Worm (Caenorhabditis elegans) whole organism, mixed stage, embryonic: Measurements from ENCODE around the gene clc-1.

ENCODE experiments used
- ham-2 ChIP-seq: fragments of 200-800 bp; sonication (Bioruptor generic); optimal IDR thresholded peaks from 2 replicates; lab custom pipeline; 2018; ENCODE audit warnings: mild to moderate bottlenecking, missing genetic modification characterization, missing compliant biosample characterization
- mab-5 ChIP-seq: fragments of 150-350 bp; optimal IDR thresholded peaks from 2 replicates; lab custom pipeline; 2014; ENCODE audit warnings: missing biosample characterization, missing genetic modification characterization
- mep-1 ChIP-seq: fragments of 150-350 bp; optimal IDR thresholded peaks from 2 replicates; lab custom pipeline; 2017; ENCODE audit warnings: missing biosample characterization, missing genetic modification reagents, missing genetic modification characterization, inconsistent platforms
- sptf-1 ChIP-seq: sonication (generic microtip); optimal IDR thresholded peaks from 2 replicates; lab custom pipeline; 2017; ENCODE audit warnings: mild to moderate bottlenecking, missing genetic modification characterization, moderate library complexity, missing compliant biosample characterization
- unc-120 ChIP-seq: sonication (generic microtip); optimal IDR thresholded peaks from 2 replicates; lab custom pipeline; 2017; ENCODE audit warnings: missing genetic modification characterization, missing compliant biosample characterization; ENCODE audit not compliant: poor library complexity, severe bottlenecking

- TF ChIP-seq sptf-1 (tag; lab: Kevin White, UChicago) (no peak), mab-5 (tag; lab: Kevin White, UChicago) (no peak), mep-1 (tag; lab: Kevin White, UChicago) (no peak), unc-120 (tag; lab: Kevin White, UChicago) (no peak), ham-2 (GFP tag; lab: Kevin White, UChicago) (no peak)
These were observed 38.3 kb upstream of the clc-1 start, which contains the start of gene ttr-31 for ce11 chrX:11008954-11009353.
